Fruit fly (Drosophila melanogaster): ENCODE results near the gene epsilonCOP.

dm6 chr2L:6503724-6504037 is 14.8 kb downstream of the epsilonCOP start:
- TF ChIP-seq CG17829 (tag; optimal IDR thresholded peaks at IDR 0.05): no peak
- no peak for TF ChIP-seq tup (GFP tag; optimal IDR thresholded peaks at IDR 0.05)
- TF ChIP-seq Hey (tag; optimal IDR thresholded peaks at IDR 0.05): no peak
- TF ChIP-seq CG2889 (GFP tag; IDR thresholded peaks at IDR 0.05): no peak
- no peak for TF ChIP-seq Chrac-16 (GFP tag; optimal IDR thresholded peaks at IDR 0.05)
- no peak for TF ChIP-seq CG15073 (GFP tag; optimal IDR thresholded peaks at IDR 0.05)
- no peak for TF ChIP-seq pan (optimal IDR thresholded peaks at IDR 0.05)
- TF ChIP-seq pan (GFP tag; optimal IDR thresholded peaks at IDR 0.05 in 1 of 2, IDR thresholded peaks at IDR 0.05 in 1 of 2): no peak
- TF ChIP-seq CG17186 (GFP tag; optimal IDR thresholded peaks at IDR 0.05): no peak
- no peak for TF ChIP-seq CG11695 (GFP tag; IDR thresholded peaks at IDR 0.05)
- no peak for TF ChIP-seq dysf (GFP tag; IDR thresholded peaks at IDR 0.05)
- TF ChIP-seq dati (GFP tag; IDR thresholded peaks at IDR 0.05): no peak
- no peak for TF ChIP-seq CG8924 (tag; optimal IDR thresholded peaks at IDR 0.05)

All from whole organism, embryonic.